Fruit fly (Drosophila melanogaster) whole organism, pupa: ENCODE results near the gene mus81.

Source experiments
- CG10348 ChIP-seq: fragments of 200-800 bp; sonication (Bioruptor generic); IDR thresholded peaks from 2 replicates; pipeline ENCODE4 v1.3.6; 2022; ENCODE audit warnings: missing biosample characterization, missing genetic modification characterization
- CG12605 ChIP-seq: fragments of 200-800 bp; sonication (Bioruptor generic); IDR thresholded peaks from 2 replicates; pipeline ENCODE4 v1.3.6; 2022; ENCODE audit warnings: missing biosample characterization, missing genetic modification characterization
- CG13204 ChIP-seq: fragments of 200-800 bp; sonication (Bioruptor generic); optimal IDR thresholded peaks from 2 replicates; lab custom pipeline; 2018; ENCODE audit warnings: missing biosample characterization, mild to moderate bottlenecking, missing genetic modification characterization, moderate library complexity
- CG14655 ChIP-seq: fragments of 200-800 bp; sonication (Bioruptor generic); optimal IDR thresholded peaks from 3 replicates; lab custom pipeline; 2017; ENCODE audit warnings: mild to moderate bottlenecking, missing biosample characterization, missing genetic modification reagents, missing genetic modification characterization
- CG15710 ChIP-seq: fragments of 200-800 bp; sonication (Bioruptor generic); optimal IDR thresholded peaks from 2 replicates; lab custom pipeline; 2018; ENCODE audit warnings: missing biosample characterization, mild to moderate bottlenecking, missing genetic modification characterization, moderate library complexity
- CG17806 ChIP-seq: fragments of 200-800 bp; sonication (Bioruptor generic); optimal IDR thresholded peaks from 2 replicates; lab custom pipeline; 2018; ENCODE audit warnings: missing biosample characterization, mild to moderate bottlenecking, missing genetic modification characterization, moderate library complexity
- CG32121 ChIP-seq: fragments of 200-800 bp; sonication (Bioruptor generic); IDR thresholded peaks from 2 replicates; pipeline ENCODE4 v1.3.6; 2022; ENCODE audit warnings: missing biosample characterization, missing genetic modification characterization
- CG34367 ChIP-seq: fragments of 200-800 bp; sonication (Bioruptor generic); optimal IDR thresholded peaks from 2 replicates; lab custom pipeline; 2018; ENCODE audit warnings: missing biosample characterization, mild to moderate bottlenecking, missing genetic modification characterization
- CG4496 ChIP-seq: fragments of 200-800 bp; sonication (Bioruptor generic); IDR thresholded peaks from 3 replicates; pipeline ENCODE4 v1.3.6; 2022; ENCODE audit warnings: missing biosample characterization, missing genetic modification characterization
- CG8159 ChIP-seq: fragments of 200-800 bp; sonication (Bioruptor generic); optimal IDR thresholded peaks from 3 replicates; lab custom pipeline; 2018; ENCODE audit warnings: missing biosample characterization, mild to moderate bottlenecking, missing genetic modification characterization, moderate library complexity
- CG8301 ChIP-seq: fragments of 200-800 bp; sonication (Bioruptor generic); optimal IDR thresholded peaks from 2 replicates; lab custom pipeline; 2018; ENCODE audit warnings: missing biosample characterization, mild to moderate bottlenecking, missing genetic modification characterization
- CG9948 ChIP-seq: fragments of 200-800 bp; sonication (Bioruptor generic); optimal IDR thresholded peaks from 2 replicates; lab custom pipeline; 2018; ENCODE audit warnings: missing biosample characterization, mild to moderate bottlenecking, missing genetic modification characterization, moderate library complexity
- D1 ChIP-seq: fragments of 200-800 bp; sonication (Bioruptor generic); optimal IDR thresholded peaks from 2 replicates; lab custom pipeline; 2018; ENCODE audit warnings: missing biosample characterization, mild to moderate bottlenecking, missing genetic modification characterization, moderate library complexity
- EcR ChIP-seq: fragments of 200-800 bp; sonication (Bioruptor generic); optimal IDR thresholded peaks from 3 replicates; lab custom pipeline; 2019; ENCODE audit warnings: missing biosample characterization, missing genetic modification characterization, mild to moderate bottlenecking, moderate library complexity, missing genetic modification reagents
- Ets98B ChIP-seq: fragments of 200-800 bp; sonication (Bioruptor generic); IDR thresholded peaks from 2 replicates; pipeline ENCODE4 v1.3.6; 2022; ENCODE audit warnings: missing biosample characterization, missing genetic modification characterization
- Pif1A ChIP-seq: fragments of 200-800 bp; sonication (Bioruptor generic); optimal IDR thresholded peaks from 3 replicates; lab custom pipeline; 2016; ENCODE audit warnings: missing biosample characterization, missing genetic modification characterization
- Pif1B ChIP-seq: fragments of 200-800 bp; sonication (Bioruptor generic); optimal IDR thresholded peaks from 3 replicates; lab custom pipeline; 2016; ENCODE audit warnings: missing biosample characterization, missing genetic modification characterization
- Snoo ChIP-seq: fragments of 200-800 bp; sonication (Bioruptor generic); optimal IDR thresholded peaks from 3 replicates; lab custom pipeline; 2017; ENCODE audit warnings: missing biosample characterization, mild to moderate bottlenecking, missing genetic modification characterization, inconsistent platforms
- fd96Ca ChIP-seq: fragments of 200-800 bp; sonication (Bioruptor generic); IDR thresholded peaks from 3 replicates; pipeline ENCODE4 v1.3.6; 2022; ENCODE audit warnings: missing biosample characterization, missing genetic modification characterization
- gl ChIP-seq: fragments of 200-800 bp; sonication (Bioruptor generic); optimal IDR thresholded peaks from 2 replicates; lab custom pipeline; 2018; ENCODE audit warnings: missing biosample characterization, mild to moderate bottlenecking, missing genetic modification characterization
- rn ChIP-seq: fragments of 200-800 bp; sonication (Bioruptor generic); IDR thresholded peaks from 2 replicates; pipeline ENCODE4 v1.3.6; 2022; ENCODE audit warnings: missing biosample characterization, missing genetic modification characterization

mus81 gene

dm6 chrX:964012-964411 is 23.1 kb downstream of the mus81 start:
- TF ChIP-seq CG34367 (tag; lab: Kevin White, UChicago) (no peak), CG8159 (tag; lab: Kevin White, UChicago) (no peak), CG32121 (GFP tag; lab: Robert Waterston, UW) (no peak), Pif1B (GFP tag; lab: Kevin White, UChicago) (no peak), rn (GFP tag; lab: Robert Waterston, UW) (no peak), Pif1A (GFP tag; lab: Kevin White, UChicago) (no peak), CG14655 (GFP tag; lab: Kevin White, UChicago) (no peak), EcR (no peak), CG4496 (GFP tag; lab: Robert Waterston, UW) (no peak), fd96Ca (GFP tag; lab: Robert Waterston, UW) (no peak), D1 (no peak), CG15710 (tag; lab: Kevin White, UChicago) (no peak), CG10348 (GFP tag; lab: Robert Waterston, UW) (no peak), Ets98B (GFP tag; lab: Robert Waterston, UW) (no peak), CG9948 (tag; lab: Kevin White, UChicago) (no peak), CG17806 (tag; lab: Kevin White, UChicago) (no peak), CG8301 (tag; lab: Kevin White, UChicago) (no peak), Snoo (no peak), gl (tag; lab: Kevin White, UChicago) (no peak)

- peak; percentile 24 for TF ChIP-seq CG8159 (tag; lab: Kevin White, UChicago)
- TF ChIP-seq D1: no peak
- no peak for TF ChIP-seq CG4496 (GFP tag; lab: Robert Waterston, UW)
- TF ChIP-seq Snoo: no peak
- TF ChIP-seq Ets98B (GFP tag; lab: Robert Waterston, UW): no peak
- TF ChIP-seq CG15710 (tag; lab: Kevin White, UChicago): peak; percentile 19
- no peak for TF ChIP-seq CG10348 (GFP tag; lab: Robert Waterston, UW)
- no peak for TF ChIP-seq EcR
- TF ChIP-seq CG8301 (tag; lab: Kevin White, UChicago): no peak
- TF ChIP-seq fd96Ca (GFP tag; lab: Robert Waterston, UW): no peak
- TF ChIP-seq Pif1B (GFP tag; lab: Kevin White, UChicago): no peak
- TF ChIP-seq CG34367 (tag; lab: Kevin White, UChicago): no peak
- no peak for TF ChIP-seq CG9948 (tag; lab: Kevin White, UChicago)
- no peak for TF ChIP-seq CG32121 (GFP tag; lab: Robert Waterston, UW)
- TF ChIP-seq Pif1A (GFP tag; lab: Kevin White, UChicago): no peak
- peak; percentile 7 for TF ChIP-seq CG14655 (GFP tag; lab: Kevin White, UChicago)
- no peak for TF ChIP-seq gl (tag; lab: Kevin White, UChicago)
- TF ChIP-seq rn (GFP tag; lab: Robert Waterston, UW): no peak
- TF ChIP-seq CG13204: no peak
- no peak for TF ChIP-seq CG17806 (tag; lab: Kevin White, UChicago)
- TF ChIP-seq CG12605 (GFP tag; lab: Robert Waterston, UW): no peak
Observed at dm6 chrX:966818-967217, 25.9 kb downstream of the mus81 start.

dm6 chrX:985911-986310 is 45.0 kb downstream of the mus81 start:
- no peak for TF ChIP-seq CG32121 (GFP tag; lab: Robert Waterston, UW)
- no peak for TF ChIP-seq CG34367 (tag; lab: Kevin White, UChicago)
- no peak for TF ChIP-seq CG12605 (GFP tag; lab: Robert Waterston, UW)
- no peak for TF ChIP-seq CG9948 (tag; lab: Kevin White, UChicago)
- no peak for TF ChIP-seq Pif1A (GFP tag; lab: Kevin White, UChicago)
- no peak for TF ChIP-seq Snoo
- no peak for TF ChIP-seq Pif1B (GFP tag; lab: Kevin White, UChicago)
- TF ChIP-seq EcR: no peak
- TF ChIP-seq Ets98B (GFP tag; lab: Robert Waterston, UW): no peak
- TF ChIP-seq fd96Ca (GFP tag; lab: Robert Waterston, UW): no peak
- TF ChIP-seq CG17806 (tag; lab: Kevin White, UChicago): no peak
- TF ChIP-seq CG4496 (GFP tag; lab: Robert Waterston, UW): no peak
- no peak for TF ChIP-seq CG14655 (GFP tag; lab: Kevin White, UChicago)
- no peak for TF ChIP-seq rn (GFP tag; lab: Robert Waterston, UW)

- TF ChIP-seq CG8301 (tag; lab: Kevin White, UChicago): no peak
- TF ChIP-seq CG32121 (GFP tag; lab: Robert Waterston, UW): no peak
- no peak for TF ChIP-seq CG13204
- TF ChIP-seq CG10348 (GFP tag; lab: Robert Waterston, UW): no peak
- TF ChIP-seq CG8159 (tag; lab: Kevin White, UChicago): no peak
- no peak for TF ChIP-seq rn (GFP tag; lab: Robert Waterston, UW)
- TF ChIP-seq EcR: no peak
- no peak for TF ChIP-seq Pif1A (GFP tag; lab: Kevin White, UChicago)
- no peak for TF ChIP-seq CG12605 (GFP tag; lab: Robert Waterston, UW)
- no peak for TF ChIP-seq Pif1B (GFP tag; lab: Kevin White, UChicago)
- no peak for TF ChIP-seq gl (tag; lab: Kevin White, UChicago)
- TF ChIP-seq CG9948 (tag; lab: Kevin White, UChicago): no peak
Observed at dm6 chrX:990218-990617, 49.3 kb downstream of the mus81 start, which contains the start of gene CG18823. Gene CG18823, plus strand, starts transcription at chrX:990518.
